Fruit fly (Drosophila melanogaster): ENCODE measurements around the gene Fntb.

Fntb gene

DNA sequence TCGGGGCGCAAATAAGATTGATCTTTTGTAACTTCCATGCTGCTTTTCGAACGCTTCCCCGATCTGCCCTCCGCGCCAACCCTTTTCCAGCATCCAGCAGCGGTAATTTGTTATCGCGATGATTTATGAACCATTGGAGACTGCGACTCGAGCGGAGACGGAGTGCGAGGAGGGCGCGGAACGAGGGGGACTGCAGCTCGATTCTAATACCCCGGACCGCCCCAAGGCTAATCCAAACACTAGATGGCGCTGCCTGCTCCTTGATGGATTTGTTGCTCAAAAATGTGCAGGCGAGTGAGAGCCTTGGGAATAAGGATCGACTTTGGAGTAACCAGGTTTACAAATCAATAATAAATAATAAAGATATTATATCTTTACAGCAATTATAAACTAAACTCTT is 24.4 kb upstream of the Fntb start:
- TF ChIP-seq Myc (optimal IDR thresholded peaks at IDR 0.05) (no peak), woc (GFP tag; optimal IDR thresholded peaks at IDR 0.05) (no peak), Dif (GFP tag; optimal IDR thresholded peaks at IDR 0.05; ENCODE audit: partially characterized antibody) (no peak), sv (GFP tag; optimal IDR thresholded peaks at IDR 0.05) (no peak), CG32264 (GFP tag; optimal IDR thresholded peaks at IDR 0.05) (no peak), pan (optimal IDR thresholded peaks at IDR 0.05) (no peak)

DNA sequence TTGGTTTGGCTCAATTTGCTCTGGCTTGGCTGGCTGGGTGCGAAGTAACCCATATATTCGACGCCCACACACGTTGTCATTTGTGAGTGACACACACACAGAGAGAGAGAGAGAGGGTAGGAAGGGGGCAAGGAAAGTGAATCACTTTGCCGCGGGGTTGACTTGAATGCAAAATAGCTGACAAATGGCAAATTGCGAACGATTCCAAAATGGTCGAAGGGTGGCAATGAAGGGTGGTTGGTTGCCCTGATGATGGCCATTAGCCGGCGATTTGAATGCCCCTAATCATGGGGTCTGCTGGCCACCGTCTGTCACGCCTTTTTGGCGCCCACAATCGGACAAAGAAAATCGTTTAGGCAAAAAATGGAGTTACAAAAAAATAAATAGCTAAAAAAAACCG is 22.1 kb upstream of the Fntb start:
- no peak for TF ChIP-seq sage (GFP tag; optimal IDR thresholded peaks at IDR 0.05)
- no peak for TF ChIP-seq CG32264 (GFP tag; optimal IDR thresholded peaks at IDR 0.05)
- no peak for TF ChIP-seq brk (GFP tag; optimal IDR thresholded peaks at IDR 0.05)
- no peak for TF ChIP-seq Hnf4 (GFP tag; optimal IDR thresholded peaks at IDR 0.05)
- no peak for TF ChIP-seq Vsx2 (GFP tag; optimal IDR thresholded peaks at IDR 0.05; ENCODE audit: partially characterized antibody)
- TF ChIP-seq Mio (GFP tag; optimal IDR thresholded peaks at IDR 0.05): no peak
- TF ChIP-seq ey (GFP tag; optimal IDR thresholded peaks at IDR 0.05): no peak
- TF ChIP-seq fru (GFP tag; optimal IDR thresholded peaks at IDR 0.05): no peak
- TF ChIP-seq Hr78 (GFP tag; optimal IDR thresholded peaks at IDR 0.05): no peak
- no peak for TF ChIP-seq psq (GFP tag; optimal IDR thresholded peaks at IDR 0.05)
- TF ChIP-seq OdsH (GFP tag; optimal IDR thresholded peaks at IDR 0.05): no peak
- no peak for TF ChIP-seq Myc (optimal IDR thresholded peaks at IDR 0.05)
- TF ChIP-seq tai (GFP tag; optimal IDR thresholded peaks at IDR 0.05): no peak
- no peak for TF ChIP-seq Sp1 (GFP tag; optimal IDR thresholded peaks at IDR 0.05)
- TF ChIP-seq lola (GFP tag; optimal IDR thresholded peaks at IDR 0.05): no peak
- no peak for TF ChIP-seq N (GFP tag; optimal IDR thresholded peaks at IDR 0.05)

DNA sequence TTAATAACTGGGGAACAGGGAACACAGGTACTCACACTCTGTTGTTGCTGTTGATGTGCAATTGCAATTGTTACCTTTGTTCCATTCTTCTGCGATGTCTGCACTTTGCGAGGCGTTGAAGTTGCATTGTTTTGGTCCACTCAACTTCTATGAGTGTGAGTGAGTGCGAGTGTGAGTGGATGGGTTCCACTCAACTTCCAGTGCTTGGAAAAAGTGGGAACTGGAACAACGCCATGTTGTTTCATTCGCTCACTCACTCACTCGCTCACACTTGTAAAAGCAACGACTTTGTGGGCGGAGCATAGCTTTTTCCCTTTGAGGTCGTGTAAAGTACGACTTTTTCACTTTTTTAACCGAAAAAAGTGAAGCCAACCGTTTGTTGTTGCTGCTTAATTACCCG is 19.1 kb upstream of the Fntb start:
- TF ChIP-seq Myc (optimal IDR thresholded peaks at IDR 0.05) (no peak), CrebA (GFP tag; optimal IDR thresholded peaks at IDR 0.05; ENCODE audit: borderline replicate concordance) (no peak)

DNA sequence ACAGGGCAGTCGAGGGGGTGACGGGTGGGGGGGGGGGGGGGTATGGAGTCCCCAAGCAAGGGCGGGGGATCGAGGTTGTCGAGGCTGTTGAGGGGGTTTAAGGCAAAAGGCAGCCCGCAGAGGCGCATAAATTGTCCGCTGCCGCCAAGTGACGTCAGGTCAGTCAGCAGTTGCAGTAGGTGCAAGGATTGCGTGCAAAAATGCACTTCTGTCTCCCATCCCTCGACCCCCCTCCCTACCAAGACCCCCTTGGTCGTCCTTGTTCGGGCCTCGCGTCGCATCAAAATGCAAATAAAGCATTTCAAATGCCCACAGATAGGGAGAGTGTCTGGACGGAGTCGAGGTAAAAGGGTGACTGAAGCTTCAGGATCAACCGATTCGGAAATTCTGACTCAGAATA is 16.3 kb upstream of the Fntb start:
- TF ChIP-seq pan (optimal IDR thresholded peaks at IDR 0.05) (no peak), Dfd (GFP tag; optimal IDR thresholded peaks at IDR 0.05) (peak; percentile 19)

DNA sequence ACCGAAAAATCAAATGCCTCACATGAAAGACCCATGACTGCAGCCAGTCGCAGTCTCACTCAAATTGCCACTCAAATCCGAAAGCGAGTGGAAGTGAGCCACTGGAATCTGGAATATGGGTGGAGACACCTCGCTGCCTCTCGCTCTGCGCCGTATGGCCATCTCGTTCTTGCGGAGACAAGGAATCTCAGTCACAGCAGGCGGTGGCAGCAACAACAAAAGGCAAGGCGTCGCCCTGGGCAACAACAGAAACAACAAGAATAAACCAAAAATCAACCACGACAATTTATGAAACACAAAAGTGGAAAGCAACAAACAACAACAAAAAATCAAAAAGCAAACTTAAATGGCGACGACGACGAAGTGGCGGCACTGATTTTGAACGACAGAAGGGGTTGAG is 9.5 kb upstream of the Fntb start:
- peak; percentile 30 for TF ChIP-seq Sp1 (GFP tag; optimal IDR thresholded peaks at IDR 0.05)
- TF ChIP-seq CG32264 (GFP tag; optimal IDR thresholded peaks at IDR 0.05): no peak
- no peak for TF ChIP-seq Dif (GFP tag; optimal IDR thresholded peaks at IDR 0.05; ENCODE audit: partially characterized antibody)
- no peak for TF ChIP-seq woc (GFP tag; optimal IDR thresholded peaks at IDR 0.05)
- no peak for TF ChIP-seq Dfd (GFP tag; optimal IDR thresholded peaks at IDR 0.05)
- TF ChIP-seq Hnf4 (GFP tag; optimal IDR thresholded peaks at IDR 0.05): no peak
- no peak for TF ChIP-seq Mio (GFP tag; optimal IDR thresholded peaks at IDR 0.05)
- no peak for TF ChIP-seq psq (GFP tag; optimal IDR thresholded peaks at IDR 0.05)

DNA sequence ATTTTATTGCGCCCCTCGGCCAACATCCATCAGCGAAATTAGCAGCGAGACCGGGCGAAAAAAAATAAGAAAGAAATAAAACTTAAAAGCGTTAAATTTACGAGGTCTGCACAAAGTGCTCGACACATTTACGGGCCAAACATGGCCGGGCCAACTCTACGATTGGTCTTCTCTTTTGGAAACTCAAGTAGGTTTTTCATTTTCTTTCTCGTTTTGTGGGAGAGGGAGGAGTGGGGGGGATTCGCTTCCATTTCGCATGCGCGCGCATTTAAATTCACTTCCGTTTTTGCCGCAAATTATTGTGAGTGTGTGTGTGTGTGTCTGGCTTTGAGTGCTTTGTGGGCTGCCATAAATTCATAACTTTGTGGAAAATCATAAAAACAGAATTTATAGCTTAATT is 5.3 kb upstream of the Fntb start:
- no peak for TF ChIP-seq GATAd (GFP tag; optimal IDR thresholded peaks at IDR 0.05)
- TF ChIP-seq HLH106 (tag; optimal IDR thresholded peaks at IDR 0.05): no peak
- TF ChIP-seq Dfd (GFP tag; optimal IDR thresholded peaks at IDR 0.05): no peak
- TF ChIP-seq Rel (GFP tag; optimal IDR thresholded peaks at IDR 0.05): no peak
- no peak for TF ChIP-seq Rel (tag; optimal IDR thresholded peaks at IDR 0.05)
- no peak for TF ChIP-seq psq (GFP tag; optimal IDR thresholded peaks at IDR 0.05)
- TF ChIP-seq Myc (optimal IDR thresholded peaks at IDR 0.05): no peak
- no peak for TF ChIP-seq woc (GFP tag; optimal IDR thresholded peaks at IDR 0.05)
- TF ChIP-seq tai (GFP tag; optimal IDR thresholded peaks at IDR 0.05): no peak
- TF ChIP-seq usp (GFP tag; optimal IDR thresholded peaks at IDR 0.05): no peak

DNA sequence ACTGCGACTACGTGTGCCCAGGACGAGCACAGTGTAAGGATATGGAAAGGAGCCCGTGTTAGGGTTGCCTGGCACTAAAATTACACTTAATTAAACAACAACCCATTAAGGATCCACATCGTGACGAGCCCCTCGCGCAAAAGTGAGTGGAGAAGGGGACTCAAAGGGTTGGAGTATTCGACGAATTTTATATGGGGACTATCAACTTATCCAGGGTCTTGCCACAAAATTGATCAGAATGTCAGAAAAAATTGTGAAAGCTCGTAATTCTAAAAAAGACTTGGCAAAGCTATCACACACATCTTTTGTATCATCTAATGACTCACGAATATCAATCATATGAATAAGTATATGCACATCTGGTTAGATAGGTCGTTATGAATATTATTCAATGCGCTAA is 2.4 kb upstream of the Fntb start, which contains the start of gene CG31279:
TSS of gene CG31279 (plus strand) at position 301 of the 400 bp plus-strand sequence.
- TF ChIP-seq foxo (GFP tag; optimal IDR thresholded peaks at IDR 0.05) (no peak), fru (GFP tag; optimal IDR thresholded peaks at IDR 0.05) (no peak), usp (GFP tag; optimal IDR thresholded peaks at IDR 0.05) (no peak), Myc (optimal IDR thresholded peaks at IDR 0.05) (no peak), brk (GFP tag; optimal IDR thresholded peaks at IDR 0.05) (no peak), rgr (GFP tag; optimal IDR thresholded peaks at IDR 0.05) (no peak), ey (GFP tag; optimal IDR thresholded peaks at IDR 0.05) (no peak), CG9705 (GFP tag; optimal IDR thresholded peaks at IDR 0.05) (no peak), CG32264 (GFP tag; optimal IDR thresholded peaks at IDR 0.05) (no peak), Abd-B (GFP tag; optimal IDR thresholded peaks at IDR 0.05) (no peak), Hnf4 (GFP tag; optimal IDR thresholded peaks at IDR 0.05) (no peak), Hr78 (GFP tag; optimal IDR thresholded peaks at IDR 0.05) (no peak)

Data from whole organism, wandering third instar larva.